In genomic region chrII:14249489-14249888, ce11 we compare ENCODE assay signal across 5 worm cellular contexts.
TF ChIP-seq lines count a peak whose summit lies in the region.

No protein-coding gene starts in this region.

TF ChIP-seq in whole organism, L1 larva, 84 proteins besides CTCF, POLR2A, EP300 and RAD21 (continues in another document):
- TF ChIP-seq hpl-2 (GFP tag; optimal IDR thresholded peaks at IDR 0.05; lab: Kevin White, UChicago): no peak
- TF ChIP-seq nhr-19 (GFP tag; conservative IDR thresholded peaks at IDR 0.05; lab: Robert Waterston, UW): peak; percentile 5; the same call in 1 of the 2 replicates
- no peak for TF ChIP-seq sup-37 (GFP tag; optimal IDR thresholded peaks at IDR 0.05; lab: Kevin White, UChicago)
- TF ChIP-seq unc-30 (tag; optimal IDR thresholded peaks at IDR 0.05; lab: Kevin White, UChicago): no peak
- TF ChIP-seq unc-86 (tag; optimal IDR thresholded peaks at IDR 0.05; lab: Kevin White, UChicago): peak; percentile 26
- no peak for TF ChIP-seq irx-1 (tag; optimal IDR thresholded peaks at IDR 0.05; lab: Kevin White, UChicago)
- TF ChIP-seq aly-2 (tag; optimal IDR thresholded peaks at IDR 0.05; lab: Kevin White, UChicago): no peak
- TF ChIP-seq pax-3 (tag; optimal IDR thresholded peaks at IDR 0.05; lab: Kevin White, UChicago): no peak
- TF ChIP-seq nhr-71 (tag; optimal IDR thresholded peaks at IDR 0.05; lab: Kevin White, UChicago): peak; percentile 67
- TF ChIP-seq C16A3.4 (tag; optimal IDR thresholded peaks at IDR 0.05; lab: Kevin White, UChicago): peak; percentile 28
- peak; percentile 46 for TF ChIP-seq nhr-47 (tag; optimal IDR thresholded peaks at IDR 0.05; lab: Kevin White, UChicago)
- no peak for TF ChIP-seq efl-3 (GFP tag; optimal IDR thresholded peaks at IDR 0.05; lab: Kevin White, UChicago)
- peak; percentile 55 to 60 for TF ChIP-seq efl-1 (optimal IDR thresholded peaks at IDR 0.05; lab: Kevin White, UChicago)
- TF ChIP-seq efl-1 (GFP tag; optimal IDR thresholded peaks at IDR 0.05 in 1 of 2; lab: Kevin White, UChicago): peak; percentile 62 to 95
- no peak for TF ChIP-seq unc-62 (GFP tag; optimal IDR thresholded peaks at IDR 0.05; lab: Kevin White, UChicago)
- no peak for TF ChIP-seq Y116A8C.19 (tag; optimal IDR thresholded peaks at IDR 0.05; lab: Kevin White, UChicago; ENCODE audit: borderline replicate concordance)
- no peak for TF ChIP-seq sox-4 (tag; optimal IDR thresholded peaks at IDR 0.05; lab: Kevin White, UChicago)
- TF ChIP-seq ceh-63 (GFP tag; optimal IDR thresholded peaks at IDR 0.05; lab: Kevin White, UChicago): no peak

TF ChIP-seq in whole organism, L3 larva, 47 proteins besides CTCF, POLR2A, EP300 and RAD21 (continues in another document):
- TF ChIP-seq lin-39 (tag; optimal IDR thresholded peaks at IDR 0.05; lab: Kevin White, UChicago) (peak; percentile 20), hmg-11 (tag; optimal IDR thresholded peaks at IDR 0.05; lab: Kevin White, UChicago) (peak; percentile 75), egl-5 (tag; optimal IDR thresholded peaks at IDR 0.05; lab: Kevin White, UChicago) (no peak), elt-3 (tag; optimal IDR thresholded peaks at IDR 0.05; lab: Kevin White, UChicago) (no peak), pha-4 (tag; optimal IDR thresholded peaks at IDR 0.05; lab: Kevin White, UChicago) (peak; percentile 45), ceh-9 (tag; optimal IDR thresholded peaks at IDR 0.05; lab: Kevin White, UChicago) (no peak), snpc-4 (tag; optimal IDR thresholded peaks at IDR 0.05; lab: Kevin White, UChicago) (peak; percentile 47), nhr-76 (tag; optimal IDR thresholded peaks at IDR 0.05; lab: Kevin White, UChicago) (no peak), nhr-11 (tag; optimal IDR thresholded peaks at IDR 0.05; lab: Kevin White, UChicago) (no peak), ceh-16 (tag; optimal IDR thresholded peaks at IDR 0.05; lab: Kevin White, UChicago) (no peak), mml-1 (tag; optimal IDR thresholded peaks at IDR 0.05; lab: Kevin White, UChicago) (no peak), elt-2 (tag; optimal IDR thresholded peaks at IDR 0.05; lab: Kevin White, UChicago) (peak; percentile 38), zag-1 (tag; optimal IDR thresholded peaks at IDR 0.05; lab: Kevin White, UChicago) (no peak), mdl-1 (tag; optimal IDR thresholded peaks at IDR 0.05; lab: Kevin White, UChicago) (peak; percentile 70), eor-1 (tag; optimal IDR thresholded peaks at IDR 0.05; lab: Kevin White, UChicago) (no peak), ceh-28 (tag; optimal IDR thresholded peaks at IDR 0.05; lab: Kevin White, UChicago) (peak; percentile 51), nhr-77 (tag; optimal IDR thresholded peaks at IDR 0.05; lab: Kevin White, UChicago) (no peak), nfya-1 (tag; optimal IDR thresholded peaks at IDR 0.05; lab: Kevin White, UChicago; ENCODE audit: insufficient read depth) (peak; percentile 62), jun-1 (tag; optimal IDR thresholded peaks at IDR 0.05; lab: Kevin White, UChicago) (no peak), unc-39 (tag; optimal IDR thresholded peaks at IDR 0.05; lab: Kevin White, UChicago) (no peak)

TF ChIP-seq in whole organism, early embryonic, 17 proteins besides CTCF, POLR2A, EP300 and RAD21:
- peak; percentile 95 for TF ChIP-seq ama-1 (optimal IDR thresholded peaks at IDR 0.05; lab: Kevin White, UChicago)
- TF ChIP-seq scrt-1 (GFP tag; IDR thresholded peaks at IDR 0.05; lab: Robert Waterston, UW): no peak
- no peak for TF ChIP-seq B0310.2 (tag; optimal IDR thresholded peaks at IDR 0.05; lab: Kevin White, UChicago)
- peak; percentile 73 for TF ChIP-seq flt-1 (GFP tag; IDR thresholded peaks at IDR 0.05; lab: Robert Waterston, UW)
- no peak for TF ChIP-seq F13C5.2 (tag; optimal IDR thresholded peaks at IDR 0.05; lab: Kevin White, UChicago)
- peak; percentile 20 for TF ChIP-seq ets-7 (tag; optimal IDR thresholded peaks at IDR 0.05; lab: Kevin White, UChicago)
- TF ChIP-seq tbx-11 (GFP tag; IDR thresholded peaks at IDR 0.05; lab: Robert Waterston, UW): 0 out of 2 replicates have a peak, but pooled peaks have one; percentile 22
- TF ChIP-seq tra-4 (tag; optimal IDR thresholded peaks at IDR 0.05; lab: Kevin White, UChicago): no peak
- TF ChIP-seq pes-1 (GFP tag; IDR thresholded peaks at IDR 0.05; lab: Robert Waterston, UW): peak; percentile 61
- no peak for TF ChIP-seq ceh-13 (GFP tag; optimal IDR thresholded peaks at IDR 0.05; lab: Kevin White, UChicago)
- peak; percentile 76 for TF ChIP-seq hmg-4 (GFP tag; optimal IDR thresholded peaks at IDR 0.05; lab: Kevin White, UChicago)
- TF ChIP-seq tbx-37 (GFP tag; conservative IDR thresholded peaks at IDR 0.05; lab: Robert Waterston, UW): no peak
- peak; percentile 14 for TF ChIP-seq ceh-36 (tag; optimal IDR thresholded peaks at IDR 0.05; lab: Kevin White, UChicago)
- TF ChIP-seq hnd-1 (tag; optimal IDR thresholded peaks at IDR 0.05; lab: Kevin White, UChicago): no peak
- TF ChIP-seq sea-1 (GFP tag; conservative IDR thresholded peaks at IDR 0.05; lab: Robert Waterston, UW): no peak; the same call in 1 of the 2 replicates
- TF ChIP-seq hmbx-1 (tag; optimal IDR thresholded peaks at IDR 0.05; lab: Kevin White, UChicago): no peak
- peak; percentile 70 for TF ChIP-seq aly-1 (tag; optimal IDR thresholded peaks at IDR 0.05; lab: Kevin White, UChicago)

TF ChIP-seq in whole organism, midembryonic, 9 proteins besides CTCF, POLR2A, EP300 and RAD21:
- TF ChIP-seq ztf-29 (GFP tag; IDR thresholded peaks at IDR 0.05; lab: Robert Waterston, UW) (0 out of 2 replicates have a peak, but pooled peaks have one; percentile 5), T22C8.4 (GFP tag; IDR thresholded peaks at IDR 0.05; lab: Robert Waterston, UW) (peak; percentile 61; the same call in 1 of the 2 replicates), cog-1 (tag; optimal IDR thresholded peaks at IDR 0.05; lab: Kevin White, UChicago) (no peak), flt-1 (GFP tag; IDR thresholded peaks at IDR 0.05; lab: Robert Waterston, UW) (peak; percentile 71; the same call in 1 of the 2 replicates), klf-2 (GFP tag; conservative IDR thresholded peaks at IDR 0.05; lab: Robert Waterston, UW) (no peak), med-1 (GFP tag; optimal IDR thresholded peaks at IDR 0.05; lab: Kevin White, UChicago; ENCODE audit: insufficient read depth) (peak; percentile 13), tab-1 (GFP tag; IDR thresholded peaks at IDR 0.05; lab: Robert Waterston, UW) (no peak), ref-1 (GFP tag; conservative IDR thresholded peaks at IDR 0.05; lab: Robert Waterston, UW) (no peak), ztf-23 (GFP tag; IDR thresholded peaks at IDR 0.05; lab: Robert Waterston, UW) (peak; percentile 57; the same call in 1 of the 2 replicates)

TF ChIP-seq in whole organism, young adult, 124 proteins besides CTCF, POLR2A, EP300 and RAD21 (continues in another document):
- TF ChIP-seq ztf-6 (GFP tag; IDR thresholded peaks at IDR 0.05; lab: Robert Waterston, UW) (no peak), aptf-2 (GFP tag; conservative IDR thresholded peaks at IDR 0.05; lab: Robert Waterston, UW) (no peak), egrh-3 (GFP tag; IDR thresholded peaks at IDR 0.05; lab: Robert Waterston, UW) (peak; percentile 24), madf-3 (GFP tag; IDR thresholded peaks at IDR 0.05; lab: Robert Waterston, UW) (no peak), zfh-2 (GFP tag; conservative IDR thresholded peaks at IDR 0.05; lab: Robert Waterston, UW) (peak; percentile 46; the same call in 1 of the 2 replicates), akir-1 (GFP tag; optimal IDR thresholded peaks at IDR 0.05; lab: Kevin White, UChicago) (no peak), ztf-22 (GFP tag; optimal IDR thresholded peaks at IDR 0.05; lab: Kevin White, UChicago) (no peak), F49E8.2 (tag; optimal IDR thresholded peaks at IDR 0.05; lab: Kevin White, UChicago; ENCODE audit: insufficient read depth) (no peak), F57C9.4 (tag; optimal IDR thresholded peaks at IDR 0.05; lab: Kevin White, UChicago) (no peak), F33H1.4 (GFP tag; IDR thresholded peaks at IDR 0.05; lab: Robert Waterston, UW) (no peak), die-1 (tag; optimal IDR thresholded peaks at IDR 0.05; lab: Kevin White, UChicago) (no peak), F39B2.1 (GFP tag; IDR thresholded peaks at IDR 0.05; lab: Robert Waterston, UW) (no peak), dpl-1 (GFP tag; optimal IDR thresholded peaks at IDR 0.05; lab: Kevin White, UChicago) (no peak), rpc-1 (optimal IDR thresholded peaks at IDR 0.05; lab: Kevin White, UChicago) (no peak), rpc-1 (tag; optimal IDR thresholded peaks at IDR 0.05; lab: Kevin White, UChicago) (no peak), madf-8 (GFP tag; conservative IDR thresholded peaks at IDR 0.05; lab: Robert Waterston, UW) (no peak), mes-4 (tag; optimal IDR thresholded peaks at IDR 0.05; lab: Kevin White, UChicago) (no peak), ztf-18 (tag; optimal IDR thresholded peaks at IDR 0.05; lab: Kevin White, UChicago) (no peak), egl-44 (GFP tag; IDR thresholded peaks at IDR 0.05; lab: Robert Waterston, UW) (no peak), efl-1 (GFP tag; optimal IDR thresholded peaks at IDR 0.05; lab: Kevin White, UChicago) (no peak), mel-28 (tag; optimal IDR thresholded peaks at IDR 0.05; lab: Kevin White, UChicago; ENCODE audit: borderline replicate concordance) (no peak), ama-1 (optimal IDR thresholded peaks at IDR 0.05; lab: Kevin White, UChicago) (no peak), ama-1 (GFP tag; optimal IDR thresholded peaks at IDR 0.05; lab: Kevin White, UChicago) (no peak), T26A5.8 (tag; optimal IDR thresholded peaks at IDR 0.05; lab: Kevin White, UChicago) (no peak), nfyb-1 (GFP tag; IDR thresholded peaks at IDR 0.05; lab: Robert Waterston, UW) (no peak), chd-7 (tag; optimal IDR thresholded peaks at IDR 0.05; lab: Kevin White, UChicago) (no peak), hlh-12 (tag; optimal IDR thresholded peaks at IDR 0.05; lab: Kevin White, UChicago) (no peak), hlh-26 (GFP tag; conservative IDR thresholded peaks at IDR 0.05; lab: Robert Waterston, UW) (no peak), dox-1 (GFP tag; IDR thresholded peaks at IDR 0.05; lab: Robert Waterston, UW) (peak; percentile 26; the same call in 1 of the 2 replicates), Y53G8AR.9 (GFP tag; conservative IDR thresholded peaks at IDR 0.05; lab: Robert Waterston, UW) (no peak), ets-4 (GFP tag; optimal IDR thresholded peaks at IDR 0.05; lab: Kevin White, UChicago) (no peak), F10E7.11 (tag; optimal IDR thresholded peaks at IDR 0.05; lab: Kevin White, UChicago) (no peak), rcor-1 (GFP tag; IDR thresholded peaks at IDR 0.05; lab: Robert Waterston, UW) (peak; percentile 50; the same call in 1 of the 2 replicates), Y67H2A.10 (GFP tag; conservative IDR thresholded peaks at IDR 0.05; lab: Robert Waterston, UW) (no peak), lin-54 (GFP tag; optimal IDR thresholded peaks at IDR 0.05; lab: Kevin White, UChicago) (peak; percentile 42), ekl-4 (GFP tag; IDR thresholded peaks at IDR 0.05; lab: Robert Waterston, UW) (no peak), Y56A3A.18 (GFP tag; IDR thresholded peaks at IDR 0.05; lab: Robert Waterston, UW) (0 out of 2 replicates have a peak, but pooled peaks have one; percentile 24)

Comparison
In these comparisons a context has a peak if more than half of its experiments do, and no peak if none do; other contexts are left out.
1. Of the 8 proteins assayed by ChIP-seq in both whole organism, young adult and whole organism, L1 larva: peak only in whole organism, young adult: none; only in whole organism, L1 larva: dpl-1 and efl-1; in both: none; in neither: 4; mixed calls (peak in some experiments, not most) for 2.